Fruit fly (Drosophila melanogaster): ENCODE results near the gene CG5376.

DNA sequence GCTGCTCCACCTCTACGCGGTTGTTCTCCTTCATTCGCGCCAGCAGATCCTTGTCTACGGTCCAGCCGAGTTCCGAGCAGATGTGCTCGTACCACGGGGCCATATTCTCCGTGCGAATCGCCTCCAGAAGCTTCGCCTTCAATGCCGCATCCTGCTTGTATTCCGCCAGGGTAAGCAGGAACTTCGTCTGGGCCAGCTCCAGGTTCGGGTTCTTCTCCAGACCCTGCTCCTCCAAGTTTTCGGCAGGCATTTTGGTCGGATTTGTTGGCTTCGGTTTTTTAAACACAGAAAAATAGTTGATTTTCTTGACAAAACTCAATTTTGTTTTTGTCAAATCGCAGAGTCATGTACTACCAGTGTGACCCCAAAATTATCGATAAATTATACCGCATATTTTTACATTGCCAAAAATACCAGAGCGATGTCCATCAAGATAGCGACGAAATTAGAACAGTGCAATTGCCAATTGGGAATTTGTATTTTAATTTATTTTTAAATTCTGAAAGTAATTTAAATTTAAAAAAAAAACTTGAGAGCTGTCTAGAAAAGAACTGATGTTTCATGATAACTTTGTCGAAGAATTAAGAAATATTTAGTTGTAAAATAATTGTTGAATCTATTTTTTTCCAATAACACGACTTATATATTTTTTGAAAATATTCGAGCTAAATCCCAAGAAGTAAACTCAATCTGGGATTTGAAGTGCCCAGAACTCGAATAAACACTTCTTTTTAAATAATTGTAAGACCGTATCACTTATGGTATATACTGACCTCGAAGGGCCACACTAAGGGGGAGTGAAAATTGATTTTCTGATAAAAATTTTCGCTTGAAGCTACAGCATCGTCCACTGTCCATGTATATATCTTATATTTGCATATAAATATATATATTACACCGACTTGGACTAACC lies 26.8 kb downstream of the CG5376 start, which contains the start of the genes Rpn7 and AP-2mu:
- TF ChIP-seq ttk (optimal IDR thresholded peaks at IDR 0.05), result no peak
- no peak for TF ChIP-seq insv (optimal IDR thresholded peaks at IDR 0.05)
- no peak for TF ChIP-seq Sin3A (optimal IDR thresholded peaks at IDR 0.05)
- no peak for TF ChIP-seq h (optimal IDR thresholded peaks at IDR 0.05)

Data from Kc167 (cell line).